Worm (Caenorhabditis elegans) whole organism, young adult: ENCODE data around the gene R07E5.6.
"Not testable (repeated sequence)": the region's sequence is repeated elsewhere in the genome, so short reads cannot be mapped to it uniquely, and the experiment has no call there.

Experiments used
- B0035.1 ChIP-seq: sonication (generic microtip); optimal IDR thresholded peaks from 2 replicates; lab custom pipeline; 2016; ENCODE audit warnings: missing genetic modification characterization, mild to moderate bottlenecking, missing compliant biosample characterization, missing genotype, missing genetic modification reagents
- C17E4.6 ChIP-seq: fragments of 200-800 bp; sonication (Bioruptor generic); IDR thresholded peaks from 2 replicates; pipeline ENCODE4 v1.3.6; 2022; ENCODE audit warnings: missing genetic modification reagents, missing genetic modification characterization, missing compliant biosample characterization
- F33H1.4 ChIP-seq: fragments of 200-800 bp; sonication (Bioruptor generic); IDR thresholded peaks from 2 replicates; pipeline ENCODE4 v1.3.6; 2022; ENCODE audit warnings: missing genetic modification reagents, missing genetic modification characterization, missing compliant biosample characterization
- F37B4.10 ChIP-seq: fragments of 200-800 bp; sonication (Bioruptor generic); IDR thresholded peaks from 2 replicates; pipeline ENCODE4 v1.3.6; 2022; ENCODE audit warnings: missing genetic modification characterization, missing compliant biosample characterization
- K12H6.12 ChIP-seq: fragments of 200-800 bp; sonication (Bioruptor generic); optimal IDR thresholded peaks from 2 replicates; lab custom pipeline; 2018; ENCODE audit warnings: mild to moderate bottlenecking, missing genetic modification characterization, missing compliant biosample characterization
- T07F8.4 ChIP-seq: sonication (generic microtip); optimal IDR thresholded peaks from 2 replicates; lab custom pipeline; 2016; ENCODE audit warnings: mild to moderate bottlenecking, missing genetic modification characterization, moderate library complexity, missing compliant biosample characterization
- Y67H2A.10 ChIP-seq: fragments of 200-800 bp; sonication (Bioruptor generic); conservative IDR thresholded peaks from 2 replicates; pipeline ENCODE4 v1.3.6; 2022; ENCODE audit warnings: missing genetic modification reagents, missing genetic modification characterization, missing compliant biosample characterization
- Y79H2A.3 ChIP-seq: fragments of 200-800 bp; sonication (Bioruptor generic); conservative IDR thresholded peaks from 2 replicates; pipeline ENCODE4 v1.3.6; 2022; ENCODE audit warnings: missing genetic modification reagents, missing genetic modification characterization, missing compliant biosample characterization
- ZK185.1 ChIP-seq: sonication (generic microtip); optimal IDR thresholded peaks from 2 replicates; lab custom pipeline; 2016; ENCODE audit warnings: mild to moderate bottlenecking, missing genetic modification characterization, missing compliant biosample characterization; ENCODE audit not compliant: poor library complexity, severe bottlenecking
- attf-5 ChIP-seq: fragments of 200-800 bp; sonication (Bioruptor generic); optimal IDR thresholded peaks from 2 replicates; lab custom pipeline; 2018; ENCODE audit warnings: mild to moderate bottlenecking, missing genetic modification characterization, missing compliant biosample characterization
- bed-1 ChIP-seq: fragments of 200-800 bp; sonication (Bioruptor generic); IDR thresholded peaks from 2 replicates; pipeline ENCODE4 v1.3.6; 2022; ENCODE audit warnings: missing genetic modification reagents, missing genetic modification characterization, missing compliant biosample characterization
- ceh-100 ChIP-seq: fragments of 200-800 bp; sonication (Bioruptor generic); IDR thresholded peaks from 2 replicates; pipeline ENCODE4 v1.3.6; 2022; ENCODE audit warnings: missing genetic modification reagents, missing genetic modification characterization, missing compliant biosample characterization
- ceh-58 ChIP-seq: fragments of 200-800 bp; sonication (Bioruptor generic); IDR thresholded peaks from 2 replicates; pipeline ENCODE4 v1.3.6; 2022; ENCODE audit warnings: missing genetic modification characterization, missing compliant biosample characterization
- chd-7 ChIP-seq: sonication (generic microtip); optimal IDR thresholded peaks from 2 replicates; lab custom pipeline; 2016; ENCODE audit warnings: mild to moderate bottlenecking, missing genetic modification characterization, moderate library complexity, missing compliant biosample characterization
- dox-1 ChIP-seq: fragments of 200-800 bp; sonication (Bioruptor generic); IDR thresholded peaks from 2 replicates; pipeline ENCODE4 v1.3.6; 2022; ENCODE audit warnings: missing genetic modification reagents, missing genetic modification characterization, missing compliant biosample characterization
- egrh-3 ChIP-seq: fragments of 200-800 bp; sonication (Bioruptor generic); IDR thresholded peaks from 2 replicates; pipeline ENCODE4 v1.3.6; 2022; ENCODE audit warnings: missing genetic modification reagents, missing genetic modification characterization, missing compliant biosample characterization
- ets-4 ChIP-seq: fragments of 200-800 bp; sonication (Bioruptor generic); optimal IDR thresholded peaks from 2 replicates; lab custom pipeline; 2018; ENCODE audit warnings: mild to moderate bottlenecking, missing genetic modification characterization, missing compliant biosample characterization
- fkh-3 ChIP-seq: sonication (generic microtip); optimal IDR thresholded peaks from 2 replicates; lab custom pipeline; 2016; ENCODE audit warnings: mild to moderate bottlenecking, missing genetic modification characterization, missing compliant biosample characterization
- him-1 ChIP-seq: sonication (generic microtip); optimal IDR thresholded peaks from 2 replicates; lab custom pipeline; 2016; ENCODE audit warnings: missing genotype, missing genetic modification reagents, missing genetic modification characterization, missing compliant biosample characterization
- hmg-1.2 ChIP-seq: fragments of 200-800 bp; sonication (Bioruptor generic); IDR thresholded peaks from 2 replicates; pipeline ENCODE4 v1.3.6; 2022; ENCODE audit warnings: missing genetic modification reagents, missing genetic modification characterization, missing compliant biosample characterization
- let-607 ChIP-seq, 2 experiments: fragments of 200-800 bp in 1 of 2; sonication (Bioruptor generic) in 1 of 2; sonication (generic microtip) in 1 of 2; optimal IDR thresholded peaks; 2 replicates each; lab custom pipeline; 2016 to 2018; ENCODE audit warnings: mild to moderate bottlenecking in 2 of 2, missing compliant biosample characterization in 2 of 2, missing genetic modification characterization in 2 of 2, moderate library complexity in 2 of 2, missing genotype in 1 of 2
- lin-35 ChIP-seq, 3 experiments: fragments of 150-350 bp in 2 of 3; sonication (generic microtip) in 1 of 3; optimal IDR thresholded peaks; 2 replicates each; lab custom pipeline; 2014 to 2018; ENCODE audit warnings: missing biosample characterization in 3 of 3, missing genetic modification characterization in 3 of 3, missing genetic modification reagents in 3 of 3
- lin-40 ChIP-seq: sonication (generic microtip); optimal IDR thresholded peaks from 2 replicates; lab custom pipeline; 2016; ENCODE audit warnings: missing genetic modification characterization, mild to moderate bottlenecking, missing compliant biosample characterization, missing genotype, missing genetic modification reagents
- lin-54 ChIP-seq: fragments of 200-800 bp; sonication (Bioruptor generic); optimal IDR thresholded peaks from 2 replicates; lab custom pipeline; 2018; ENCODE audit warnings: mild to moderate bottlenecking, missing genetic modification characterization, missing compliant biosample characterization
- lsy-27 ChIP-seq: sonication (generic microtip); optimal IDR thresholded peaks from 2 replicates; lab custom pipeline; 2017; ENCODE audit warnings: missing genetic modification characterization, mild to moderate bottlenecking, missing compliant biosample characterization, antibody characterized with exemption, missing genotype, borderline replicate concordance; ENCODE audit not compliant: insufficient read depth
- madf-10 ChIP-seq: sonication (generic microtip); optimal IDR thresholded peaks from 2 replicates; lab custom pipeline; 2016; ENCODE audit warnings: mild to moderate bottlenecking, missing genetic modification characterization, missing compliant biosample characterization
- madf-6 ChIP-seq: fragments of 200-800 bp; sonication (Bioruptor generic); IDR thresholded peaks from 2 replicates; pipeline ENCODE4 v1.3.6; 2022; ENCODE audit warnings: missing genetic modification reagents, missing genetic modification characterization, missing compliant biosample characterization
- nhr-179 ChIP-seq: sonication (generic microtip); optimal IDR thresholded peaks from 2 replicates; lab custom pipeline; 2016; ENCODE audit warnings: mild to moderate bottlenecking, missing genetic modification characterization, missing compliant biosample characterization
- repo-1 ChIP-seq: sonication (generic microtip); optimal IDR thresholded peaks from 2 replicates; lab custom pipeline; 2017; ENCODE audit warnings: mild to moderate bottlenecking, missing genetic modification characterization, missing compliant biosample characterization
- snpc-3.4 ChIP-seq: sonication (generic microtip); optimal IDR thresholded peaks from 2 replicates; lab custom pipeline; 2017; ENCODE audit warnings: missing genetic modification characterization, mild to moderate bottlenecking, missing compliant biosample characterization, antibody characterized with exemption, moderate library complexity, missing genotype, missing genetic modification reagents
- snpc-4 ChIP-seq, 5 experiments: fragments of 150-350 bp in 1 of 5; sonication (generic microtip) in 4 of 5; optimal IDR thresholded peaks; 2 replicates each; lab custom pipeline; 2014 to 2018; ENCODE audit warnings: missing genetic modification characterization in 5 of 5, missing biosample characterization in 3 of 5, antibody characterized with exemption in 2 of 5, mild to moderate bottlenecking in 2 of 5, missing compliant biosample characterization in 2 of 5, missing genotype in 2 of 5, moderate library complexity in 2 of 5, missing genetic modification reagents in 1 of 5
- somi-1 ChIP-seq: fragments of 200-800 bp; sonication (Bioruptor generic); optimal IDR thresholded peaks from 2 replicates; lab custom pipeline; 2018; ENCODE audit warnings: mild to moderate bottlenecking, missing genetic modification characterization, missing compliant biosample characterization
- sptf-2 ChIP-seq: fragments of 200-800 bp; sonication (Bioruptor generic); optimal IDR thresholded peaks from 2 replicates; lab custom pipeline; 2018; ENCODE audit warnings: mild to moderate bottlenecking, missing genetic modification characterization, missing compliant biosample characterization
- tbp1 ChIP-seq: fragments of 200-800 bp; sonication (Bioruptor generic); optimal IDR thresholded peaks from 2 replicates; lab custom pipeline; 2018; ENCODE audit warnings: mild to moderate bottlenecking, missing genetic modification characterization, missing compliant biosample characterization
- tlf-1 ChIP-seq: fragments of 200-800 bp; sonication (Bioruptor generic); optimal IDR thresholded peaks from 2 replicates; lab custom pipeline; 2018; ENCODE audit warnings: mild to moderate bottlenecking, missing genetic modification characterization, missing compliant biosample characterization
- zfh-2 ChIP-seq: fragments of 200-800 bp; sonication (Bioruptor generic); conservative IDR thresholded peaks from 2 replicates; pipeline ENCODE4 v1.3.6; 2022; ENCODE audit warnings: missing genetic modification reagents, missing genetic modification characterization, missing compliant biosample characterization
- ztf-28 ChIP-seq: fragments of 200-800 bp; sonication (Bioruptor generic); IDR thresholded peaks from 2 replicates; pipeline ENCODE4 v1.3.6; 2022; ENCODE audit warnings: missing genetic modification reagents, missing genetic modification characterization, missing compliant biosample characterization
- ztf-3 ChIP-seq: fragments of 200-800 bp; sonication (Bioruptor generic); optimal IDR thresholded peaks from 2 replicates; lab custom pipeline; 2018; ENCODE audit warnings: mild to moderate bottlenecking, missing genetic modification characterization, missing compliant biosample characterization

R07E5.6 gene

ce11 chrIII:4378600-4379293, 19.8 kb upstream of the R07E5.6 start (continued):
- peak; percentile 10 for TF ChIP-seq attf-5 (GFP tag; lab: Kevin White, UChicago)
- TF ChIP-seq K12H6.12 (tag; lab: Kevin White, UChicago): peak; percentile 88
- TF ChIP-seq lin-40 (tag; lab: Kevin White, UChicago): peak; percentile 82
- peak; percentile 1 for TF ChIP-seq somi-1 (GFP tag; lab: Kevin White, UChicago)
- TF ChIP-seq ceh-58 (GFP tag; lab: Robert Waterston, UW): 0 out of 2 replicates have a peak, but pooled peaks have one; percentile 2
- peak; percentile 9 for TF ChIP-seq madf-10 (tag; lab: Kevin White, UChicago)
- TF ChIP-seq nhr-179: peak; percentile 13
- peak; percentile 28 for TF ChIP-seq madf-6 (GFP tag; lab: Robert Waterston, UW)
- peak; percentile 47 for TF ChIP-seq F33H1.4 (GFP tag; lab: Robert Waterston, UW)
- TF ChIP-seq let-607 (tag; optimal IDR thresholded peaks at IDR 0.05; lab: Kevin White, UChicago): peak; percentile 34 to 51
- peak; percentile 88 for TF ChIP-seq zfh-2 (GFP tag; lab: Robert Waterston, UW)
- 0 out of 2 replicates have a peak, but pooled peaks have one; percentile 39 for TF ChIP-seq ztf-28 (GFP tag; lab: Robert Waterston, UW)
- TF ChIP-seq repo-1 (tag; lab: Kevin White, UChicago): peak; percentile 28
- TF ChIP-seq snpc-4 (GFP tag; optimal IDR thresholded peaks at IDR 0.05; lab: Kevin White, UChicago): not testable (repeated sequence)
- TF ChIP-seq snpc-4 (tag; optimal IDR thresholded peaks at IDR 0.05; lab: Kevin White, UChicago): peak in 3 of 4 experiments; percentile 2 to 66 (median 65)
- TF ChIP-seq C17E4.6 (GFP tag; lab: Robert Waterston, UW): peak; percentile 17; the same call in 1 of the 2 replicates
- 0 out of 2 replicates have a peak, but pooled peaks have one; percentile 10 for TF ChIP-seq Y79H2A.3
- peak; percentile 63 for TF ChIP-seq fkh-3 (tag; lab: Kevin White, UChicago)
- TF ChIP-seq lin-54 (GFP tag; lab: Kevin White, UChicago): peak; percentile 38
- peak; percentile 94 for TF ChIP-seq dox-1 (GFP tag; lab: Robert Waterston, UW)
- TF ChIP-seq chd-7 (tag; lab: Kevin White, UChicago): peak; percentile 59
- peak; percentile 78 for TF ChIP-seq ZK185.1 (tag; lab: Kevin White, UChicago)
- peak; percentile 42 for TF ChIP-seq ztf-3 (GFP tag; lab: Kevin White, UChicago)
- peak; percentile 25 for TF ChIP-seq ceh-100 (GFP tag; lab: Robert Waterston, UW)
- peak; percentile 2 for TF ChIP-seq T07F8.4
- peak; percentile 77 for TF ChIP-seq tbp1 (GFP tag; lab: Kevin White, UChicago)
- TF ChIP-seq, all 124 proteins: peak for 57; not testable (repeated sequence) for 67

ce11 chrIII:4379717-4380116, 18.8 kb upstream of the R07E5.6 start, which contains the start of gene B0284.3:
TSS of gene B0284.3 (minus strand) at chrIII:4379817.
- no peak for TF ChIP-seq snpc-3.4 (tag; lab: Kevin White, UChicago)
- TF ChIP-seq B0035.1 (tag; lab: Kevin White, UChicago): no peak
- no peak for TF ChIP-seq K12H6.12 (tag; lab: Kevin White, UChicago)
- TF ChIP-seq egrh-3 (GFP tag; lab: Robert Waterston, UW): no peak
- no peak for TF ChIP-seq sptf-2
- TF ChIP-seq him-1 (tag; lab: Kevin White, UChicago): no peak

ce11 chrIII:4380835-4381234, 17.7 kb upstream of the R07E5.6 start:
- no peak for TF ChIP-seq Y67H2A.10 (GFP tag; lab: Robert Waterston, UW)
- TF ChIP-seq ets-4 (GFP tag; lab: Kevin White, UChicago): no peak
- TF ChIP-seq C17E4.6 (GFP tag; lab: Robert Waterston, UW): no peak
- TF ChIP-seq bed-1 (GFP tag; lab: Robert Waterston, UW): no peak
- no peak for TF ChIP-seq tlf-1 (GFP tag; lab: Kevin White, UChicago)
- no peak for TF ChIP-seq lin-35 (GFP tag; optimal IDR thresholded peaks at IDR 0.05; lab: Kevin White, UChicago)
- TF ChIP-seq hmg-1.2 (GFP tag; lab: Robert Waterston, UW): peak; percentile 69; the same call in 1 of the 2 replicates
- TF ChIP-seq F37B4.10 (GFP tag; lab: Robert Waterston, UW): no peak
- TF ChIP-seq lsy-27 (tag; lab: Kevin White, UChicago): no peak
